Worm (Caenorhabditis elegans): Measurements from ENCODE around the gene Y39A3CL.7.

Gene Y39A3CL.7

DNA sequence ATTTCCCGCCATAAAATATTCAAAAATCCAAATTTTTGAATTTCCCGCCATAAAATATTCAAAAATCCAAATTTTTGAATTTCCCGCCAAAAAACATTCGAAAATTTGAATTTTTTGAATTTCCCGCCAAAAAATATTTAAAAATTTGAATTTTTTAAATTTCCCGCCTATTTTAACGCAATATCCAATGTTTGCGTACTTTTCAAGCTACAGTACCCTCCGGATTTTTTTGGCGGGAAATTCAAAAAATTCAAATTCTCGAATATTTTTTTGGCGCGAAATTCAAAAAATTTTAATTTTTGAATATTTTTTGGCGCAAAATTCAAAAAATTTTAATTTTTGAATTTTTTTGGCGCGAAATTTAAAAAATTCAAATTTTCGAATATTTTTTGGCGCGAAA is 6.4 kb downstream of the Y39A3CL.7 start:
- peak; percentile 37; the same call in 1 of the 2 replicates for TF ChIP-seq madf-6 (GFP tag; IDR thresholded peaks at IDR 0.05)
- 0 out of 2 replicates have a peak, but pooled peaks have one; percentile 22 for TF ChIP-seq F33H1.4 (GFP tag; IDR thresholded peaks at IDR 0.05)
- no peak for TF ChIP-seq nfyb-1 (GFP tag; IDR thresholded peaks at IDR 0.05)
- peak; percentile 62 for TF ChIP-seq lsl-1 (GFP tag; optimal IDR thresholded peaks at IDR 0.05)
- peak; percentile 10 for TF ChIP-seq dpl-1 (GFP tag; optimal IDR thresholded peaks at IDR 0.05)
- TF ChIP-seq ceh-91 (GFP tag; IDR thresholded peaks at IDR 0.05): 0 out of 2 replicates have a peak, but pooled peaks have one; percentile 25
- TF ChIP-seq F37B4.10 (GFP tag; IDR thresholded peaks at IDR 0.05): no peak
- TF ChIP-seq lin-54 (GFP tag; optimal IDR thresholded peaks at IDR 0.05): peak; percentile 66
- peak; percentile 31 for TF ChIP-seq efl-1 (GFP tag; optimal IDR thresholded peaks at IDR 0.05)

ce11 chrIII:1832453-1832852 is 7.7 kb downstream of the Y39A3CL.7 start:
- TF ChIP-seq fkh-3 (tag; optimal IDR thresholded peaks at IDR 0.05) (no peak), atf-7 (tag; optimal IDR thresholded peaks at IDR 0.05) (no peak), dpff-1 (tag; optimal IDR thresholded peaks at IDR 0.05) (no peak)

ce11 chrIII:1833984-1834563 is 9.4 kb downstream of the Y39A3CL.7 start, which contains the start of gene rexd-1:
Gene rexd-1, plus strand, starts transcription at chrIII:1834513.
- TF ChIP-seq Y95B8A.8 (GFP tag; IDR thresholded peaks at IDR 0.05) (no peak), ets-4 (GFP tag; optimal IDR thresholded peaks at IDR 0.05) (no peak), Y56A3A.18 (GFP tag; IDR thresholded peaks at IDR 0.05) (no peak), attf-3 (GFP tag; conservative IDR thresholded peaks at IDR 0.05) (no peak), nhr-80 (tag; optimal IDR thresholded peaks at IDR 0.05) (no peak), rcor-1 (GFP tag; IDR thresholded peaks at IDR 0.05) (no peak), ztf-6 (GFP tag; IDR thresholded peaks at IDR 0.05) (no peak), T07F8.4 (tag; optimal IDR thresholded peaks at IDR 0.05) (no peak), Y79H2A.3 (GFP tag; conservative IDR thresholded peaks at IDR 0.05) (no peak), K11D2.4 (GFP tag; IDR thresholded peaks at IDR 0.05) (no peak), ztf-26 (tag; optimal IDR thresholded peaks at IDR 0.05) (no peak), cebp-1 (GFP tag; IDR thresholded peaks at IDR 0.05) (no peak), cebp-1 (tag; optimal IDR thresholded peaks at IDR 0.05) (no peak), T26A5.8 (tag; optimal IDR thresholded peaks at IDR 0.05) (no peak), zim-3 (tag; optimal IDR thresholded peaks at IDR 0.05) (no peak), bed-1 (GFP tag; IDR thresholded peaks at IDR 0.05) (no peak), lin-35 (GFP tag; optimal IDR thresholded peaks at IDR 0.05) (no peak), atf-7 (tag; optimal IDR thresholded peaks at IDR 0.05) (no peak)

- TF ChIP-seq sptf-2 (GFP tag; optimal IDR thresholded peaks at IDR 0.05) (no peak), Y95B8A.8 (GFP tag; IDR thresholded peaks at IDR 0.05) (no peak), somi-1 (GFP tag; optimal IDR thresholded peaks at IDR 0.05) (no peak), lin-26 (GFP tag; IDR thresholded peaks at IDR 0.05) (no peak), nhr-120 (GFP tag; IDR thresholded peaks at IDR 0.05) (no peak), ceh-91 (GFP tag; IDR thresholded peaks at IDR 0.05) (no peak), nhr-90 (tag; optimal IDR thresholded peaks at IDR 0.05) (no peak), F52B5.7 (tag; optimal IDR thresholded peaks at IDR 0.05) (no peak), let-526 (GFP tag; IDR thresholded peaks at IDR 0.05) (no peak), lir-1 (GFP tag; conservative IDR thresholded peaks at IDR 0.05) (no peak), cebp-1 (GFP tag; IDR thresholded peaks at IDR 0.05) (no peak), cebp-1 (tag; optimal IDR thresholded peaks at IDR 0.05) (no peak), madf-10 (tag; optimal IDR thresholded peaks at IDR 0.05) (no peak), hlh-12 (tag; optimal IDR thresholded peaks at IDR 0.05) (no peak), lag-1 (GFP tag; IDR thresholded peaks at IDR 0.05) (no peak)
Measured at ce11 chrIII:1848747-1849146, 24.0 kb downstream of the Y39A3CL.7 start, which contains the start of gene pqn-82. Gene pqn-82, plus strand, starts transcription at chrIII:1849047.
